Worm (Caenorhabditis elegans): Measurements from ENCODE around the gene C18H9.6.

DNA sequence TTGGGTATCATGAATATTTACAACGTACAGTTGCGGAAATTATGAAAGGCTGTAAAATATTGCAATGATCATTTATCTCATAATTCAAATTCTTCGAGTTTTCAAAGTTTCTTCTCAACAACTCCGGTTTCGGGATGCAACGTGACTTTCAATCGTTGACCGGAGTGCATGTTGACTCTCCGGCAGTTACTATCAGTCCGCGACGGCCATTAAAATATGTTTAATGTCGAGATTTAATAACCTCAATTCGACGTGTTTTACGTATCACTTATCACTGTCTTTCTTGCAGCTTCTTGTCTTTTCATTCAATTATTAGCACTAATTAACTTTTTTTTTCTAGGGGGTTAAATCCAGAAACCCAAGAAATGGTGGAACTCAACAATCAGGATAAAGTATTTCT, 16.8 kb upstream of the C18H9.6 start, which contains the start of gene tsp-10:
- no peak for TF ChIP-seq ccch-3 (GFP tag; optimal IDR thresholded peaks at IDR 0.05)
- no peak for TF ChIP-seq Y53F4B.3 (GFP tag; IDR thresholded peaks at IDR 0.05)
- no peak for TF ChIP-seq ztf-6 (GFP tag; IDR thresholded peaks at IDR 0.05)
- TF ChIP-seq pbrm-1 (GFP tag; IDR thresholded peaks at IDR 0.05), result no peak
- TF ChIP-seq him-1 (tag; optimal IDR thresholded peaks at IDR 0.05), result no peak
- TF ChIP-seq sdz-38 (tag; optimal IDR thresholded peaks at IDR 0.05), result no peak
- no peak for TF ChIP-seq efl-1 (GFP tag; optimal IDR thresholded peaks at IDR 0.05)
- TF ChIP-seq D2030.7 (GFP tag; IDR thresholded peaks at IDR 0.05), result no peak
- no peak for TF ChIP-seq ceh-40 (GFP tag; IDR thresholded peaks at IDR 0.05)
- no peak for TF ChIP-seq hsf-1 (GFP tag; IDR thresholded peaks at IDR 0.05)
- TF ChIP-seq let-607 (tag; optimal IDR thresholded peaks at IDR 0.05), result no peak
- no peak for TF ChIP-seq pha-4 (tag; optimal IDR thresholded peaks at IDR 0.05)
- TF ChIP-seq lin-54 (GFP tag; optimal IDR thresholded peaks at IDR 0.05), result no peak
- TF ChIP-seq F37B4.10 (GFP tag; IDR thresholded peaks at IDR 0.05), result no peak
